Fruit fly (Drosophila melanogaster) whole organism, prepupa: ENCODE measurements around the gene Best4.

Experiments used
- CG11294 ChIP-seq: fragments of 200-800 bp; sonication (Bioruptor generic); IDR thresholded peaks from 2 replicates; pipeline ENCODE4 v1.3.6; 2022; ENCODE audit warnings: missing biosample characterization, missing genetic modification characterization
- CG16779 ChIP-seq: fragments of 200-800 bp; sonication (Bioruptor generic); optimal IDR thresholded peaks from 3 replicates; lab custom pipeline; 2017; ENCODE audit warnings: missing biosample characterization, mild to moderate bottlenecking, missing genetic modification characterization
- CG6276 ChIP-seq: fragments of 200-800 bp; sonication (Bioruptor generic); optimal IDR thresholded peaks from 2 replicates; lab custom pipeline; 2017; ENCODE audit warnings: missing biosample characterization, mild to moderate bottlenecking, missing genetic modification characterization
- CG9139 ChIP-seq: fragments of 200-800 bp; sonication (Bioruptor generic); optimal IDR thresholded peaks from 3 replicates; lab custom pipeline; 2017; ENCODE audit warnings: missing biosample characterization, mild to moderate bottlenecking, missing genetic modification characterization
- Eip78C ChIP-seq: fragments of 200-800 bp; sonication (Bioruptor generic); peaks from one replicate; lab custom pipeline; 2016; ENCODE audit warnings: missing biosample characterization, missing genetic modification characterization
- OdsH ChIP-seq: fragments of 200-800 bp; sonication (Bioruptor generic); optimal IDR thresholded peaks from 3 replicates; lab custom pipeline; 2016; ENCODE audit warnings: missing biosample characterization, missing genetic modification characterization
- achi ChIP-seq: fragments of 200-800 bp; sonication (Bioruptor generic); optimal IDR thresholded peaks from 3 replicates; lab custom pipeline; 2016; ENCODE audit warnings: missing biosample characterization, missing genetic modification characterization

dm6 chr3L:15336277-15336821 is 37.6 kb downstream of the Best4 start, which contains the start of gene Toll-6:
- TF ChIP-seq achi (no peak), OdsH (GFP tag; lab: Kevin White, UChicago) (no peak), Eip78C (GFP tag; lab: Kevin White, UChicago) (no peak), CG9139 (no peak), CG6276 (GFP tag; lab: Kevin White, UChicago) (no peak), CG11294 (no peak), CG16779 (no peak)
